Fruit fly (Drosophila melanogaster): ENCODE measurements around the gene CG5217.
A peak's percentile ranks its signal among the peaks of the same experiment; 100 is the strongest.

The CG5217 gene

dm6 chr3R:19229245-19229644 lies 18.7 kb downstream of the CG5217 start, which contains the start of the genes CG5250 and Polr2M:
Gene CG5250, minus strand, starts transcription at chr3R:19229276.
Gene Polr2M, plus strand, starts transcription at chr3R:19229463.
- no peak for TF ChIP-seq CG6254 (GFP tag; optimal IDR thresholded peaks at IDR 0.05)
- TF ChIP-seq CG34422 (GFP tag; IDR thresholded peaks at IDR 0.05): no peak
- TF ChIP-seq trem (tag; optimal IDR thresholded peaks at IDR 0.05): peak; percentile 41
- TF ChIP-seq fd3F (GFP tag; optimal IDR thresholded peaks at IDR 0.05): no peak
- peak; percentile 7 for TF ChIP-seq phol (tag; optimal IDR thresholded peaks at IDR 0.05)
- TF ChIP-seq pzg (GFP tag; optimal IDR thresholded peaks at IDR 0.05): peak; percentile 71
- TF ChIP-seq YL-1 (GFP tag; optimal IDR thresholded peaks at IDR 0.05): peak; percentile 27
- TF ChIP-seq CG13775 (GFP tag; optimal IDR thresholded peaks at IDR 0.05): no peak
- TF ChIP-seq BEAF-32 (GFP tag; optimal IDR thresholded peaks at IDR 0.05): peak; percentile 40
- TF ChIP-seq ato (GFP tag; IDR thresholded peaks at IDR 0.05; ENCODE audit: partially characterized antibody): no peak
- peak; percentile 9 for TF ChIP-seq HmgZ (tag; optimal IDR thresholded peaks at IDR 0.05)
- peak; percentile 94 for TF ChIP-seq E2f2 (GFP tag; IDR thresholded peaks at IDR 0.05)
- no peak for TF ChIP-seq Side (GFP tag; optimal IDR thresholded peaks at IDR 0.05)
- peak; percentile 54 for TF ChIP-seq CG2116 (GFP tag; optimal IDR thresholded peaks at IDR 0.05)
- TF ChIP-seq dimm (GFP tag; IDR thresholded peaks at IDR 0.05): no peak
- TF ChIP-seq MBD-R2 (GFP tag; IDR thresholded peaks at IDR 0.05): peak; percentile 51; the same call in 1 of the 2 replicates
- TF ChIP-seq Sin3A (optimal IDR thresholded peaks at IDR 0.05): peak; percentile 9
- TF ChIP-seq z (GFP tag; IDR thresholded peaks at IDR 0.05): 0 out of 3 replicates have a peak, but pooled peaks have one; percentile 23
- TF ChIP-seq Med (GFP tag): peak; percentile 40
- TF ChIP-seq CG13287 (GFP tag; IDR thresholded peaks at IDR 0.05; ENCODE audit: partially characterized antibody): peak; percentile 48
- peak; percentile 90 for TF ChIP-seq CG7928 (GFP tag; optimal IDR thresholded peaks at IDR 0.05)
- TF ChIP-seq MESR4 (GFP tag; optimal IDR thresholded peaks at IDR 0.05): peak; percentile 62
- TF ChIP-seq HLH4C (GFP tag; IDR thresholded peaks at IDR 0.05; ENCODE audit: partially characterized antibody): peak; percentile 19; the same call in 1 of the 3 replicates
- 0 out of 4 replicates have a peak, but pooled peaks have one; percentile 22 for TF ChIP-seq chinmo (GFP tag; IDR thresholded peaks at IDR 0.05; ENCODE audit: partially characterized antibody)
- 0 out of 2 replicates have a peak, but pooled peaks have one; percentile 26 for TF ChIP-seq unc-4 (GFP tag; IDR thresholded peaks at IDR 0.05; ENCODE audit: partially characterized antibody)
- TF ChIP-seq CG9797 (GFP tag; optimal IDR thresholded peaks at IDR 0.05): peak; percentile 64
- TF ChIP-seq kni (GFP tag; optimal IDR thresholded peaks at IDR 0.05): no peak
- no peak for TF ChIP-seq HLH54F (GFP tag; optimal IDR thresholded peaks at IDR 0.05)
- TF ChIP-seq Dref (GFP tag; IDR thresholded peaks at IDR 0.05): peak; percentile 82
- TF ChIP-seq CG15514 (GFP tag; optimal IDR thresholded peaks at IDR 0.05): peak; percentile 76
- TF ChIP-seq danr (GFP tag; IDR thresholded peaks at IDR 0.05): no peak
- no peak for TF ChIP-seq Myb (GFP tag; optimal IDR thresholded peaks at IDR 0.05)
- peak; percentile 6 for TF ChIP-seq zen (tag; optimal IDR thresholded peaks at IDR 0.05)
- peak; percentile 58 for TF ChIP-seq stwl (tag; optimal IDR thresholded peaks at IDR 0.05)
- no peak for TF ChIP-seq Hey (tag; optimal IDR thresholded peaks at IDR 0.05)
- TF ChIP-seq tna (GFP tag; IDR thresholded peaks at IDR 0.05; ENCODE audit: partially characterized antibody): 0 out of 2 replicates have a peak, but pooled peaks have one; percentile 47
- TF ChIP-seq scrt (GFP tag; optimal IDR thresholded peaks at IDR 0.05): peak; percentile 62
- peak; percentile 37 for TF ChIP-seq Sry-δ (GFP tag; optimal IDR thresholded peaks at IDR 0.05)
- peak; percentile 20 for TF ChIP-seq CG14710 (tag; optimal IDR thresholded peaks at IDR 0.05)
- peak; percentile 13; the same call in 1 of the 2 replicates for TF ChIP-seq amos (GFP tag; IDR thresholded peaks at IDR 0.05; ENCODE audit: partially characterized antibody)
- no peak for TF ChIP-seq nmo (GFP tag; optimal IDR thresholded peaks at IDR 0.05)
- peak; percentile 14; the same call in 1 of the 2 replicates for TF ChIP-seq Bgb (GFP tag; IDR thresholded peaks at IDR 0.05; ENCODE audit: partially characterized antibody)
- peak; percentile 60 for TF ChIP-seq CG4617 (GFP tag; optimal IDR thresholded peaks at IDR 0.05; ENCODE audit: borderline replicate concordance)
- TF ChIP-seq CG3995 (GFP tag; optimal IDR thresholded peaks at IDR 0.05): no peak
- no peak for TF ChIP-seq CG12219 (GFP tag; optimal IDR thresholded peaks at IDR 0.05)
- TF ChIP-seq Dll (GFP tag; IDR thresholded peaks at IDR 0.05; ENCODE audit: partially characterized antibody): peak; percentile 27; the same call in 1 of the 4 replicates
- peak; percentile 81 for TF ChIP-seq gfzf (GFP tag; optimal IDR thresholded peaks at IDR 0.05)
- TF ChIP-seq CG1603 (tag; optimal IDR thresholded peaks at IDR 0.05): no peak

Data from whole organism, embryonic.